Worm (Caenorhabditis elegans) whole organism, L3 larva: ENCODE data around the gene C03C10.2.

Experiments used
- R02D3.7 ChIP-seq: fragments of 150-350 bp; optimal IDR thresholded peaks from 2 replicates; lab custom pipeline; 2014; ENCODE audit warnings: missing biosample characterization, missing genetic modification characterization
- ZK546.5 ChIP-seq: sonication (generic microtip); optimal IDR thresholded peaks from 2 replicates; lab custom pipeline; 2017; ENCODE audit warnings: missing biosample characterization, missing genetic modification characterization
- egl-5 ChIP-seq: fragments of 150-350 bp; optimal IDR thresholded peaks from 2 replicates; lab custom pipeline; 2017; ENCODE audit warnings: missing biosample characterization, missing genetic modification reagents, missing genetic modification characterization, inconsistent platforms
- elt-1 ChIP-seq: fragments of 150-350 bp; optimal IDR thresholded peaks from 2 replicates; lab custom pipeline; 2014; ENCODE audit warnings: missing biosample characterization, missing genetic modification characterization
- fos-1 ChIP-seq: fragments of 150-350 bp; optimal IDR thresholded peaks from 2 replicates; lab custom pipeline; 2014; ENCODE audit warnings: missing biosample characterization, missing genetic modification characterization
- hmg-11 ChIP-seq: sonication (generic microtip); optimal IDR thresholded peaks from 2 replicates; lab custom pipeline; 2016; ENCODE audit warnings: missing genetic modification characterization, missing compliant biosample characterization
- jun-1 ChIP-seq: fragments of 150-350 bp; optimal IDR thresholded peaks from 2 replicates; lab custom pipeline; 2014; ENCODE audit warnings: missing biosample characterization, missing genetic modification reagents, missing genetic modification characterization
- nhr-11 ChIP-seq: fragments of 150-350 bp; optimal IDR thresholded peaks from 2 replicates; lab custom pipeline; 2014; ENCODE audit warnings: missing biosample characterization, missing genetic modification characterization
- pha-4 ChIP-seq: fragments of 150-350 bp; optimal IDR thresholded peaks from 2 replicates; lab custom pipeline; 2014; ENCODE audit warnings: missing biosample characterization, missing genetic modification reagents, missing genetic modification characterization
- pqm-1 ChIP-seq: fragments of 150-350 bp; optimal IDR thresholded peaks from 2 replicates; lab custom pipeline; 2017; ENCODE audit warnings: missing biosample characterization, missing genetic modification characterization, inconsistent platforms
- skn-1 ChIP-seq: fragments of 150-350 bp; optimal IDR thresholded peaks from 2 replicates; lab custom pipeline; 2014; ENCODE audit warnings: missing biosample characterization, missing genetic modification characterization
- unc-39 ChIP-seq: sonication (generic microtip); optimal IDR thresholded peaks from 4 replicates; lab custom pipeline; 2017; ENCODE audit warnings: missing biosample characterization, missing genetic modification characterization
- zag-1 ChIP-seq: fragments of 150-350 bp; optimal IDR thresholded peaks from 2 replicates; lab custom pipeline; 2014; ENCODE audit warnings: missing biosample characterization, missing genetic modification characterization

- TF ChIP-seq R02D3.7 (tag; lab: Kevin White, UChicago) (no peak), jun-1 (tag; lab: Kevin White, UChicago) (no peak), zag-1 (no peak), elt-1 (tag; lab: Kevin White, UChicago) (no peak), unc-39 (tag; lab: Kevin White, UChicago) (no peak), pha-4 (tag; lab: Kevin White, UChicago) (no peak), fos-1 (tag; lab: Kevin White, UChicago) (no peak), hmg-11 (tag; lab: Kevin White, UChicago) (no peak), pqm-1 (tag; lab: Kevin White, UChicago) (no peak), ZK546.5 (tag; lab: Kevin White, UChicago) (no peak), nhr-11 (no peak), skn-1 (tag; lab: Kevin White, UChicago) (no peak), egl-5 (tag; lab: Kevin White, UChicago) (no peak)
These were observed 32.2 kb upstream of the C03C10.2 start, which contains the start of gene his-69 for ce11 chrIII:4058643-4059042.
